Worm (Caenorhabditis elegans) whole organism, L3 larva: ENCODE results near the gene srh-265.

Experiments used
- nhr-12 ChIP-seq: fragments of 150-350 bp; optimal IDR thresholded peaks from 2 replicates; lab custom pipeline; 2014; ENCODE audit warnings: missing biosample characterization, missing genetic modification characterization
- snpc-4 ChIP-seq: fragments of 150-350 bp; optimal IDR thresholded peaks from 2 replicates; lab custom pipeline; 2014; ENCODE audit warnings: missing biosample characterization, missing genetic modification characterization
- tbx-2 ChIP-seq: sonication (generic microtip); optimal IDR thresholded peaks from 2 replicates; lab custom pipeline; 2016; ENCODE audit warnings: mild to moderate bottlenecking, missing genetic modification characterization, missing compliant biosample characterization
- unc-62 ChIP-seq: fragments of 150-350 bp; sonication (generic microtip); optimal IDR thresholded peaks from 4 replicates; lab custom pipeline; 2014; ENCODE audit warnings: missing biosample characterization, missing genetic modification reagents, missing genetic modification characterization

ce11 chrV:15448408-15448807 lies 32.4 kb downstream of the srh-265 start, which contains the start of gene T26H5.4:
- TF ChIP-seq nhr-12 (tag; lab: Kevin White, UChicago) (no peak), snpc-4 (tag; lab: Kevin White, UChicago) (no peak), tbx-2 (tag; lab: Kevin White, UChicago) (no peak), unc-62 (GFP tag; lab: Kevin White, UChicago) (no peak)
